Worm (Caenorhabditis elegans): ENCODE measurements around the gene rpl-38.

Gene rpl-38

ce11 chrV:15505068-15505467, 6.9 kb upstream of the rpl-38 start (continued):
- TF ChIP-seq nhr-19 (GFP tag; conservative IDR thresholded peaks at IDR 0.05), result peak; percentile 57
- TF ChIP-seq mdl-1 (tag; optimal IDR thresholded peaks at IDR 0.05), result peak in 1 of 2 experiments; percentile 33
- no peak for TF ChIP-seq zag-1 (tag; optimal IDR thresholded peaks at IDR 0.05)
- peak; percentile 15 for TF ChIP-seq elt-2 (tag; optimal IDR thresholded peaks at IDR 0.05)
- peak; percentile 49 for TF ChIP-seq nhr-77 (tag; optimal IDR thresholded peaks at IDR 0.05)
- peak; percentile 16 for TF ChIP-seq tbx-2 (tag; optimal IDR thresholded peaks at IDR 0.05)

- TF ChIP-seq lsy-2 (tag; optimal IDR thresholded peaks at IDR 0.05), result peak in 1 of 2 experiments; percentile 23
- TF ChIP-seq snu-23 (GFP tag; optimal IDR thresholded peaks at IDR 0.05), result no peak
- TF ChIP-seq lin-39 (tag; optimal IDR thresholded peaks at IDR 0.05), result no peak
- no peak for TF ChIP-seq grh-1 (GFP tag; IDR thresholded peaks at IDR 0.05)
Measured at ce11 chrV:15512856-15513756, 1.1 kb downstream of the rpl-38 start.

- TF ChIP-seq ets-5 (GFP tag; IDR thresholded peaks at IDR 0.05) (no peak), elt-3 (tag; optimal IDR thresholded peaks at IDR 0.05) (no peak), rnt-1 (tag; optimal IDR thresholded peaks at IDR 0.05) (peak; percentile 53), lin-35 (GFP tag; optimal IDR thresholded peaks at IDR 0.05) (peak in 1 of 2 experiments; percentile 52), lin-14 (GFP tag; optimal IDR thresholded peaks at IDR 0.05) (peak; percentile 2), nhr-71 (tag; optimal IDR thresholded peaks at IDR 0.05) (peak; percentile 19), jun-1 (tag; optimal IDR thresholded peaks at IDR 0.05) (no peak), efl-1 (optimal IDR thresholded peaks at IDR 0.05) (no peak), efl-1 (GFP tag; optimal IDR thresholded peaks at IDR 0.05 in 1 of 2) (peak in 1 of 2 experiments; percentile 90)
Measured at ce11 chrV:15515365-15515764, 3.4 kb downstream of the rpl-38 start.

- TF ChIP-seq nhr-90 (tag; optimal IDR thresholded peaks at IDR 0.05; ENCODE audit: poor library complexity) (no peak), swsn-7 (tag; optimal IDR thresholded peaks at IDR 0.05) (no peak), pax-3 (tag; optimal IDR thresholded peaks at IDR 0.05) (no peak), nhr-19 (GFP tag; conservative IDR thresholded peaks at IDR 0.05) (no peak), ceh-90 (tag; optimal IDR thresholded peaks at IDR 0.05) (no peak), pag-3 (tag; optimal IDR thresholded peaks at IDR 0.05; ENCODE audit: borderline replicate concordance, insufficient read depth) (no peak), lsy-2 (tag; optimal IDR thresholded peaks at IDR 0.05) (no peak), ets-5 (GFP tag; IDR thresholded peaks at IDR 0.05) (no peak), nhr-12 (tag; optimal IDR thresholded peaks at IDR 0.05) (no peak), mdl-1 (tag; optimal IDR thresholded peaks at IDR 0.05) (no peak), lin-35 (GFP tag; optimal IDR thresholded peaks at IDR 0.05) (no peak), ztf-11 (tag; optimal IDR thresholded peaks at IDR 0.05) (no peak), grh-1 (GFP tag; IDR thresholded peaks at IDR 0.05) (no peak), ceh-82 (tag; optimal IDR thresholded peaks at IDR 0.05) (no peak), fkh-4 (tag; optimal IDR thresholded peaks at IDR 0.05; ENCODE audit: borderline replicate concordance) (no peak), pqm-1 (tag; optimal IDR thresholded peaks at IDR 0.05) (no peak), lin-14 (GFP tag; optimal IDR thresholded peaks at IDR 0.05) (no peak), fkh-10 (GFP tag; optimal IDR thresholded peaks at IDR 0.05) (no peak)
Measured at ce11 chrV:15516476-15516875, 4.5 kb downstream of the rpl-38 start.

- peak; percentile 24 for TF ChIP-seq lin-14 (GFP tag; optimal IDR thresholded peaks at IDR 0.05)
- peak; percentile 69 for TF ChIP-seq blmp-1 (tag; optimal IDR thresholded peaks at IDR 0.05)
- no peak for TF ChIP-seq tbx-2 (tag; optimal IDR thresholded peaks at IDR 0.05)
- peak; percentile 35 for TF ChIP-seq nhr-85 (tag)
- TF ChIP-seq fkh-4 (tag; optimal IDR thresholded peaks at IDR 0.05; ENCODE audit: borderline replicate concordance), result no peak
- TF ChIP-seq alr-1 (tag; optimal IDR thresholded peaks at IDR 0.05; ENCODE audit: borderline replicate concordance), result no peak
Measured at ce11 chrV:15517413-15517812, 5.4 kb downstream of the rpl-38 start, which contains the start of gene F21A3.3. Gene F21A3.3, plus strand, starts transcription at chrV:15517713.

All from whole organism, L1 larva.